Fruit fly (Drosophila melanogaster) Kc167 (cell line): ENCODE measurements around the gene RpL7-like.

Experiments
- Myc ChIP-seq: fragments of >200 bp; optimal IDR thresholded peaks from 2 replicates; lab custom pipeline; 2017; ENCODE audit warnings: missing external identifiers
- Sin3A ChIP-seq: fragments of >200 bp; optimal IDR thresholded peaks from 2 replicates; lab custom pipeline; 2018; ENCODE audit warnings: missing external identifiers
- h ChIP-seq: fragments of >200 bp; optimal IDR thresholded peaks from 3 replicates; lab custom pipeline; 2018; ENCODE audit warnings: missing external identifiers
- insv ChIP-seq: fragments of >200 bp; optimal IDR thresholded peaks from 3 replicates; lab custom pipeline; 2018; ENCODE audit warnings: missing external identifiers
- psq ChIP-seq: fragments of >200 bp; optimal IDR thresholded peaks from 2 replicates; lab custom pipeline; 2017; ENCODE audit warnings: missing external identifiers
- ttk ChIP-seq: sonication (Bioruptor generic); optimal IDR thresholded peaks from 2 replicates; lab custom pipeline; 2017; ENCODE audit warnings: missing external identifiers

DNA sequence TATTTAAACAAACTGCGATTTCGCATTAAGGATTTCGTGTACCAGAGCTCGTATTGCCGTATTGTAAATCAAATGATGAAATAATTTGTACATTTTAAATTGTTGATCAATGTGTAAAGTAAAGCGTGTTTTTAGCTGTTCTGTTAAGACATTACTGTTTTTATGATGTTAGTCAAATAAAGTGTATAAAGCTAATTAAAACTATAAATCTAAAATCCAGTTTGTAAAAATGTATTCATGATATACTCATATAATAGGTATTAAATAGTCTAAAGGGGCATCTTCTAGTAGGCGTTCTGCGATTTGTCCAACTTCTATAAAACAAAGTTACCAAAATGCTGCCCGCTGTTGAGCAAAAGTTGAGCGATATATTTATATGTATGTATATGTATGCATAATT, 22.2 kb upstream of the RpL7-like start, which contains the start of gene CG18788:
- no peak for TF ChIP-seq h
- TF ChIP-seq insv (lab: Kevin White, UChicago) = no peak
- no peak for TF ChIP-seq ttk
- TF ChIP-seq psq = no peak
- TF ChIP-seq Myc (lab: Kevin White, UChicago) = no peak
- TF ChIP-seq Sin3A (lab: Kevin White, UChicago) = no peak
